Worm (Caenorhabditis elegans) whole organism, midembryonic: Measurements from ENCODE around the gene pdi-1.

ENCODE experiments used
- T22C8.4 ChIP-seq: fragments of 200-800 bp; sonication (Bioruptor generic); IDR thresholded peaks from 2 replicates; pipeline ENCODE4 v1.3.6; 2022; ENCODE audit warnings: missing genetic modification characterization, missing compliant biosample characterization
- cog-1 ChIP-seq: sonication (generic microtip); optimal IDR thresholded peaks from 2 replicates; lab custom pipeline; 2016; ENCODE audit warnings: missing genetic modification characterization, missing compliant biosample characterization
- flt-1 ChIP-seq: fragments of 200-800 bp; sonication (Bioruptor generic); IDR thresholded peaks from 2 replicates; pipeline ENCODE4 v1.3.6; 2022; ENCODE audit warnings: missing genetic modification characterization, missing compliant biosample characterization
- klf-2 ChIP-seq: fragments of 200-800 bp; sonication (Bioruptor generic); conservative IDR thresholded peaks from 2 replicates; pipeline ENCODE4 v1.3.6; 2022; ENCODE audit warnings: missing genetic modification reagents, missing genetic modification characterization, missing compliant biosample characterization
- med-1 ChIP-seq: sonication (generic microtip); optimal IDR thresholded peaks from 2 replicates; lab custom pipeline; 2017; ENCODE audit warnings: missing genetic modification characterization, mild to moderate bottlenecking, missing compliant biosample characterization, antibody characterized with exemption, missing genetic modification reagents; ENCODE audit not compliant: insufficient read depth
- ref-1 ChIP-seq: fragments of 200-800 bp; sonication (Bioruptor generic); conservative IDR thresholded peaks from 2 replicates; pipeline ENCODE4 v1.3.6; 2022; ENCODE audit warnings: missing genetic modification reagents, missing genetic modification characterization, missing compliant biosample characterization
- tab-1 ChIP-seq: fragments of 200-800 bp; sonication (Bioruptor generic); IDR thresholded peaks from 2 replicates; pipeline ENCODE4 v1.3.6; 2022; ENCODE audit warnings: missing genetic modification characterization, missing compliant biosample characterization
- ztf-23 ChIP-seq: fragments of 200-800 bp; sonication (Bioruptor generic); IDR thresholded peaks from 2 replicates; pipeline ENCODE4 v1.3.6; 2022; ENCODE audit warnings: missing genetic modification reagents, missing genetic modification characterization, missing compliant biosample characterization
- ztf-29 ChIP-seq: fragments of 200-800 bp; sonication (Bioruptor generic); IDR thresholded peaks from 2 replicates; pipeline ENCODE4 v1.3.6; 2022; ENCODE audit warnings: missing genetic modification reagents, missing genetic modification characterization, missing compliant biosample characterization

DNA sequence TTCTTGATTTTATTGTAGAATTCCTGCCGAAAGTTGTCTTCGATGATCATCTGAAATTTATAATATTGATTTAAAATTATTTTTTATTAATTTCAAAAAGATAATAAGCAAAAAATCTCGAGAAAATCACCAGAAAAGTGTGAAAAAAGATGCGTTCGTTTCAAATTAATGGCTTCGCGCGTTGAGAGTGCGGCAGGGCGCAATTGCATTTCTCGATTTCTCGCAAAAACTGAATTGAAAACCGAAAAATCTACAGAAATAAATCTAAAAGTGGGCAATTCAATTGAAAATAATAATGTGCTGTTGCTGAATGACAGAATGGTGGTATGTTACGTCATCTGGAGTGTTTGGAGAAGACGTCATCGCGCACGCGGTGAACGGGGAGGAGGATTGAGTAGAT, 33.7 kb upstream of the pdi-1 start, which contains the start of gene evl-18:
- TF ChIP-seq ztf-29 (GFP tag; lab: Robert Waterston, UW) (no peak), med-1 (GFP tag; lab: Kevin White, UChicago) (no peak), flt-1 (GFP tag; lab: Robert Waterston, UW) (no peak), cog-1 (tag; lab: Kevin White, UChicago) (no peak), tab-1 (GFP tag; lab: Robert Waterston, UW) (no peak), ref-1 (no peak), T22C8.4 (GFP tag; lab: Robert Waterston, UW) (no peak), ztf-23 (GFP tag; lab: Robert Waterston, UW) (no peak), klf-2 (GFP tag; lab: Robert Waterston, UW) (no peak)
